Fruit fly (Drosophila melanogaster) whole organism, embryonic: ENCODE data around the gene slmo.

Experiments
- Abd-B ChIP-seq: fragments of 200-800 bp; sonication (Bioruptor generic); optimal IDR thresholded peaks from 2 replicates; lab custom pipeline; 2018; ENCODE audit warnings: missing biosample characterization, mild to moderate bottlenecking, missing genetic modification characterization, moderate library complexity
- Atf3 ChIP-seq: fragments of 200-800 bp; sonication (Bioruptor generic); optimal IDR thresholded peaks from 3 replicates; lab custom pipeline; 2016; ENCODE audit warnings: missing biosample characterization, missing genetic modification characterization
- B-H2 ChIP-seq: fragments of 200-800 bp; sonication (Bioruptor generic); optimal IDR thresholded peaks from 2 replicates; lab custom pipeline; 2018; ENCODE audit warnings: missing biosample characterization, mild to moderate bottlenecking, missing genetic modification characterization
- Blimp-1 ChIP-seq: fragments of 200-800 bp; sonication (Bioruptor generic); optimal IDR thresholded peaks from 3 replicates; lab custom pipeline; 2018; ENCODE audit warnings: missing biosample characterization, missing genetic modification characterization, mild to moderate bottlenecking, moderate library complexity, missing genetic modification reagents
- Bteb2 ChIP-seq: fragments of 200-800 bp; sonication (Bioruptor generic); optimal IDR thresholded peaks from 2 replicates; lab custom pipeline; 2016; ENCODE audit warnings: missing biosample characterization, missing genetic modification characterization
- CG11247 ChIP-seq: fragments of 200-800 bp; sonication (Bioruptor generic); IDR thresholded peaks from 2 replicates; pipeline ENCODE4 v1.3.6; 2022; ENCODE audit warnings: missing biosample characterization, missing genetic modification characterization
- CG11398 ChIP-seq: fragments of 200-800 bp; sonication (Bioruptor generic); optimal IDR thresholded peaks from 2 replicates; lab custom pipeline; 2016; ENCODE audit warnings: missing biosample characterization, missing genetic modification characterization
- CG1233 ChIP-seq: fragments of 200-800 bp; sonication (Bioruptor generic); optimal IDR thresholded peaks from 4 replicates; lab custom pipeline; 2018; ENCODE audit warnings: missing biosample characterization, mild to moderate bottlenecking, missing genetic modification characterization
- CG13624 ChIP-seq: fragments of 200-800 bp; sonication (Bioruptor generic); optimal IDR thresholded peaks from 2 replicates; lab custom pipeline; 2016; ENCODE audit warnings: missing biosample characterization, missing genetic modification characterization
- CG13775 ChIP-seq: fragments of 200-800 bp; sonication (Bioruptor generic); optimal IDR thresholded peaks from 3 replicates; lab custom pipeline; 2017; ENCODE audit warnings: missing biosample characterization, mild to moderate bottlenecking, missing genetic modification characterization
- CG13894 ChIP-seq: fragments of 200-800 bp; sonication (Bioruptor generic); optimal IDR thresholded peaks from 3 replicates; lab custom pipeline; 2018; ENCODE audit warnings: missing biosample characterization, mild to moderate bottlenecking, missing genetic modification characterization, moderate library complexity
- CG15696 ChIP-seq: fragments of 200-800 bp; sonication (Bioruptor generic); optimal IDR thresholded peaks from 2 replicates; lab custom pipeline; 2019; ENCODE audit warnings: missing biosample characterization, mild to moderate bottlenecking, missing genetic modification characterization, moderate library complexity
- CG16779 ChIP-seq: fragments of 200-800 bp; sonication (Bioruptor generic); IDR thresholded peaks from 2 replicates; pipeline ENCODE4 v1.3.6; 2022; ENCODE audit warnings: missing biosample characterization, missing genetic modification characterization
- CG17186 ChIP-seq: fragments of 200-800 bp; sonication (Bioruptor generic); optimal IDR thresholded peaks from 3 replicates; lab custom pipeline; 2017; ENCODE audit warnings: missing biosample characterization, missing genetic modification reagents, missing genetic modification characterization
- CG17385 ChIP-seq: fragments of 200-800 bp; sonication (Bioruptor generic); optimal IDR thresholded peaks from 3 replicates; lab custom pipeline; 2018; ENCODE audit warnings: missing biosample characterization, mild to moderate bottlenecking, missing genetic modification characterization
- CG17829 ChIP-seq: fragments of 200-800 bp; optimal IDR thresholded peaks from 2 replicates; lab custom pipeline; 2019; ENCODE audit warnings: missing biosample characterization, mild to moderate bottlenecking, missing genetic modification characterization, moderate library complexity
- CG17912 ChIP-seq: fragments of 200-800 bp; sonication (Bioruptor generic); optimal IDR thresholded peaks from 2 replicates; lab custom pipeline; 2018; ENCODE audit warnings: missing biosample characterization, mild to moderate bottlenecking, missing genetic modification characterization
- CG2120 ChIP-seq: fragments of 200-800 bp; sonication (Bioruptor generic); optimal IDR thresholded peaks from 3 replicates; lab custom pipeline; 2016; ENCODE audit warnings: missing biosample characterization, missing genetic modification characterization
- CG30431 ChIP-seq: fragments of 200-800 bp; sonication (Bioruptor generic); optimal IDR thresholded peaks from 2 replicates; lab custom pipeline; 2017; ENCODE audit warnings: missing biosample characterization, missing genetic modification characterization
- CG3163 ChIP-seq: fragments of 200-800 bp; sonication (Bioruptor generic); optimal IDR thresholded peaks from 3 replicates; lab custom pipeline; 2016; ENCODE audit warnings: missing biosample characterization, missing genetic modification characterization
- CG33213 ChIP-seq: fragments of 200-800 bp; sonication (Bioruptor generic); optimal IDR thresholded peaks from 3 replicates; lab custom pipeline; 2016; ENCODE audit warnings: missing biosample characterization, missing genetic modification characterization
- CG33557 ChIP-seq: fragments of 200-800 bp; sonication (Bioruptor generic); optimal IDR thresholded peaks from 2 replicates; lab custom pipeline; 2019; ENCODE audit warnings: missing biosample characterization, mild to moderate bottlenecking, missing genetic modification characterization, moderate library complexity
- CG34422 ChIP-seq: fragments of 200-800 bp; sonication (Bioruptor generic); IDR thresholded peaks from 3 replicates; pipeline ENCODE4 v1.3.6; 2022; ENCODE audit warnings: missing biosample characterization, missing genetic modification characterization
- CG3847 ChIP-seq: fragments of 200-800 bp; sonication (Bioruptor generic); IDR thresholded peaks from 2 replicates; pipeline ENCODE4 v1.3.6; 2022; ENCODE audit warnings: missing biosample characterization, missing genetic modification characterization
- CG3995 ChIP-seq: fragments of 200-800 bp; sonication (Bioruptor generic); optimal IDR thresholded peaks from 3 replicates; lab custom pipeline; 2016; ENCODE audit warnings: missing biosample characterization, missing genetic modification characterization
- CG4424 ChIP-seq: fragments of 200-800 bp; sonication (Bioruptor generic); optimal IDR thresholded peaks from 3 replicates; lab custom pipeline; 2016; ENCODE audit warnings: missing biosample characterization, missing genetic modification characterization
- CG6765 ChIP-seq: fragments of 200-800 bp; sonication (Bioruptor generic); optimal IDR thresholded peaks from 3 replicates; lab custom pipeline; 2017; ENCODE audit warnings: missing biosample characterization, mild to moderate bottlenecking, missing genetic modification characterization
- CG7839 ChIP-seq: fragments of 200-800 bp; sonication (Bioruptor generic); optimal IDR thresholded peaks from 3 replicates; lab custom pipeline; 2018; ENCODE audit warnings: missing biosample characterization, mild to moderate bottlenecking, missing genetic modification characterization, moderate library complexity
- CG8478 ChIP-seq: fragments of >200 bp; optimal IDR thresholded peaks from 2 replicates; lab custom pipeline; 2018
- CG8765 ChIP-seq: fragments of 200-800 bp; sonication (Bioruptor generic); IDR thresholded peaks from 2 replicates; pipeline ENCODE4 v1.3.6; 2022; ENCODE audit warnings: missing biosample characterization, missing genetic modification characterization
- CG8944 ChIP-seq: fragments of 200-800 bp; sonication (Bioruptor generic); optimal IDR thresholded peaks from 3 replicates; lab custom pipeline; 2016; ENCODE audit warnings: missing biosample characterization, missing genetic modification characterization
- CrebB ChIP-seq: fragments of 200-800 bp; sonication (Bioruptor generic); optimal IDR thresholded peaks from 3 replicates; lab custom pipeline; 2018; ENCODE audit warnings: missing biosample characterization, mild to moderate bottlenecking, missing genetic modification characterization
- Fer3 ChIP-seq: fragments of 200-800 bp; sonication (Bioruptor generic); optimal IDR thresholded peaks from 2 replicates; lab custom pipeline; 2018; ENCODE audit warnings: missing biosample characterization, mild to moderate bottlenecking, missing genetic modification characterization, moderate library complexity
- Hr3 ChIP-seq: fragments of 200-800 bp; sonication (Bioruptor generic); optimal IDR thresholded peaks from 3 replicates; lab custom pipeline; 2016; ENCODE audit warnings: missing biosample characterization, missing genetic modification characterization
- Hsf ChIP-seq: fragments of 200-800 bp; sonication (Bioruptor generic); optimal IDR thresholded peaks from 3 replicates; lab custom pipeline; 2016; ENCODE audit warnings: missing biosample characterization, missing genetic modification characterization
- Nf-YB ChIP-seq: fragments of 200-800 bp; sonication (Bioruptor generic); optimal IDR thresholded peaks from 3 replicates; lab custom pipeline; 2019; ENCODE audit warnings: missing biosample characterization, mild to moderate bottlenecking, missing genetic modification characterization, moderate library complexity
- Side ChIP-seq: fragments of 200-800 bp; sonication (Bioruptor generic); optimal IDR thresholded peaks from 2 replicates; lab custom pipeline; 2016; ENCODE audit warnings: missing biosample characterization, missing genetic modification characterization
- Sox102F ChIP-seq: fragments of 200-800 bp; sonication (Bioruptor generic); optimal IDR thresholded peaks from 2 replicates; lab custom pipeline; 2018; ENCODE audit warnings: missing biosample characterization, mild to moderate bottlenecking, missing genetic modification characterization, moderate library complexity
- Sry-δ ChIP-seq: fragments of 200-800 bp; sonication (Bioruptor generic); optimal IDR thresholded peaks from 2 replicates; lab custom pipeline; 2016; ENCODE audit warnings: missing biosample characterization, missing genetic modification characterization
- Xbp1 ChIP-seq: fragments of 200-800 bp; sonication (Bioruptor generic); optimal IDR thresholded peaks from 3 replicates; lab custom pipeline; 2016; ENCODE audit warnings: missing biosample characterization, mild to moderate bottlenecking, missing genetic modification characterization
- caup ChIP-seq: fragments of 200-800 bp; sonication (Bioruptor generic); optimal IDR thresholded peaks from 3 replicates; lab custom pipeline; 2017; ENCODE audit warnings: missing biosample characterization, mild to moderate bottlenecking, missing genetic modification characterization, moderate library complexity; ENCODE audit not compliant: severe bottlenecking
- esg ChIP-seq: fragments of 200-800 bp; sonication (Bioruptor generic); conservative IDR thresholded peaks from 2 replicates; pipeline ENCODE4 v1.3.6; 2022; ENCODE audit warnings: missing biosample characterization, missing genetic modification characterization
- ewg ChIP-seq: fragments of 200-800 bp; sonication (Bioruptor generic); optimal IDR thresholded peaks from 3 replicates; lab custom pipeline; 2017; ENCODE audit warnings: mild to moderate bottlenecking, missing biosample characterization, missing genetic modification reagents, missing genetic modification characterization
- fd102C ChIP-seq: fragments of 200-800 bp; sonication (Bioruptor generic); optimal IDR thresholded peaks from 2 replicates; lab custom pipeline; 2018; ENCODE audit warnings: missing biosample characterization, mild to moderate bottlenecking, missing genetic modification characterization, moderate library complexity
- fd96Cb ChIP-seq: fragments of 200-800 bp; sonication (Bioruptor generic); optimal IDR thresholded peaks from 2 replicates; lab custom pipeline; 2018; ENCODE audit warnings: missing biosample characterization, mild to moderate bottlenecking, missing genetic modification characterization, moderate library complexity
- her ChIP-seq: fragments of 200-800 bp; sonication (Bioruptor generic); optimal IDR thresholded peaks from 2 replicates; lab custom pipeline; 2016; ENCODE audit warnings: missing biosample characterization, missing genetic modification characterization
- lov ChIP-seq, 2 experiments: fragments of 200-800 bp in 1 of 2; fragments of >200 bp in 1 of 2; sonication (Bioruptor generic) in 1 of 2; IDR thresholded peaks in 1 of 2; optimal IDR thresholded peaks in 1 of 2; 2 replicates in 1 of 2; 3 replicates in 1 of 2; pipeline versions ENCODE4 v1.3.6 to Lab custom; 2017 to 2022; ENCODE audit warnings: missing biosample characterization in 1 of 2, missing genetic modification characterization in 1 of 2
- p53 ChIP-seq: fragments of 200-800 bp; sonication (Bioruptor generic); optimal IDR thresholded peaks from 2 replicates; lab custom pipeline; 2016; ENCODE audit warnings: missing biosample characterization, missing genetic modification characterization
- pnt ChIP-seq: fragments of 200-800 bp; sonication (Bioruptor generic); optimal IDR thresholded peaks from 3 replicates; lab custom pipeline; 2016; ENCODE audit warnings: missing biosample characterization, missing genetic modification characterization
- repo ChIP-seq: fragments of 200-800 bp; sonication (Bioruptor generic); optimal IDR thresholded peaks from 2 replicates; lab custom pipeline; 2016; ENCODE audit warnings: missing biosample characterization, missing genetic modification characterization
- sna ChIP-seq: fragments of 200-800 bp; sonication (Bioruptor generic); IDR thresholded peaks from 2 replicates; pipeline ENCODE4 v1.3.6; 2022; ENCODE audit warnings: missing biosample characterization, missing genetic modification characterization; ENCODE audit not compliant: partially characterized antibody

The slmo gene

DNA sequence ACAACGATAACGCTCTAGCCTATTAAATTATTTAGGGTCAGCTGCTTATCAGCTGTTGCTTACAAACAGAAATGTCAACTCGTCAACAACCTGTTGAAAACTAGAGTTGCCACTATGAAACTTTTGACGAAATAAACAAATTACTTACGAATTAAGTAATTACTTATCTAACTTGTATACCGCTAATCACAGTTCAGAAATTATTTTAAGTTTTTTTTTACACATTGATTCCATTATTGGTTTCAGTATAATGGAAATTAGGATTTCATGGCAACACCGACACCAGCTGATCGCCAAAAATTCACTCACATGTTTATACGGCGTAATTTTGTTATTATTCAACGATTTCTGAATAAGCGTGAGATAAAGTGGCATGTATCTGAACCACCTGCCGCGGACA lies 10.7 kb downstream of the slmo start, which contains the start of the genes CG9117 and CG31643 (continued):
- TF ChIP-seq CG30431 (GFP tag; lab: Kevin White, UChicago) (no peak), CG17186 (GFP tag; lab: Kevin White, UChicago) (peak; percentile 30), Side (GFP tag; lab: Kevin White, UChicago) (peak; percentile 71), Hr3 (GFP tag; lab: Kevin White, UChicago) (peak; percentile 23), Nf-YB (GFP tag; lab: Kevin White, UChicago) (peak; percentile 10), lov (optimal IDR thresholded peaks at IDR 0.05; lab: Kevin White, UChicago) (no peak), lov (GFP tag; IDR thresholded peaks at IDR 0.05; lab: Robert Waterston, UW) (no peak), CG17829 (peak; percentile 20), Blimp-1 (GFP tag; lab: Kevin White, UChicago) (no peak), ewg (GFP tag; lab: Kevin White, UChicago) (peak; percentile 28), CG34422 (GFP tag; lab: Robert Waterston, UW) (peak; percentile 63; the same call in 1 of the 3 replicates), CG13624 (GFP tag; lab: Kevin White, UChicago) (peak; percentile 76), CG8478 (lab: Kevin White, UChicago) (no peak), CG33557 (GFP tag; lab: Kevin White, UChicago) (peak; percentile 20), CG3163 (GFP tag; lab: Kevin White, UChicago) (no peak), CG1233 (GFP tag; lab: Kevin White, UChicago) (peak; percentile 30), Hsf (GFP tag; lab: Kevin White, UChicago) (peak; percentile 57), fd102C (no peak), CG3995 (GFP tag; lab: Kevin White, UChicago) (no peak), CG7839 (tag; lab: Kevin White, UChicago) (no peak), fd96Cb (tag; lab: Kevin White, UChicago) (peak; percentile 9), CG2120 (peak; percentile 85), CG17385 (GFP tag; lab: Kevin White, UChicago) (no peak), CG3847 (GFP tag; lab: Robert Waterston, UW) (peak; percentile 28; the same call in 1 of the 2 replicates), Fer3 (tag; lab: Kevin White, UChicago) (peak; percentile 48), esg (GFP tag; lab: Robert Waterston, UW) (0 out of 2 replicates have a peak, but pooled peaks have one; percentile 7), p53 (GFP tag; lab: Kevin White, UChicago) (no peak), CG8944 (GFP tag; lab: Kevin White, UChicago) (peak; percentile 54), sna (GFP tag; lab: Robert Waterston, UW) (no peak), CG11247 (GFP tag; lab: Robert Waterston, UW) (no peak), caup (GFP tag; lab: Kevin White, UChicago) (no peak), Bteb2 (peak; percentile 73), CG17912 (GFP tag; lab: Kevin White, UChicago) (peak; percentile 12), CG13894 (tag; lab: Kevin White, UChicago) (no peak), Atf3 (GFP tag; lab: Kevin White, UChicago) (no peak), Abd-B (GFP tag; lab: Kevin White, UChicago) (no peak), repo (no peak), her (GFP tag; lab: Kevin White, UChicago) (no peak), Sox102F (no peak), CG16779 (GFP tag; lab: Robert Waterston, UW) (no peak), CG11398 (GFP tag; lab: Kevin White, UChicago) (no peak), Sry-δ (peak; percentile 26), pnt (GFP tag; lab: Kevin White, UChicago) (peak; percentile 39), CrebB (peak; percentile 35), Xbp1 (peak; percentile 68), CG6765 (GFP tag; lab: Kevin White, UChicago) (no peak), B-H2 (GFP tag; lab: Kevin White, UChicago) (no peak), CG8765 (GFP tag; lab: Robert Waterston, UW) (no peak), CG15696 (peak; percentile 32), CG13775 (GFP tag; lab: Kevin White, UChicago) (peak; percentile 56), CG33213 (GFP tag; lab: Kevin White, UChicago) (peak; percentile 47), CG4424 (no peak)
